Worm (Caenorhabditis elegans): ENCODE results near the gene Y24D9B.1.

The Y24D9B.1 gene

DNA sequence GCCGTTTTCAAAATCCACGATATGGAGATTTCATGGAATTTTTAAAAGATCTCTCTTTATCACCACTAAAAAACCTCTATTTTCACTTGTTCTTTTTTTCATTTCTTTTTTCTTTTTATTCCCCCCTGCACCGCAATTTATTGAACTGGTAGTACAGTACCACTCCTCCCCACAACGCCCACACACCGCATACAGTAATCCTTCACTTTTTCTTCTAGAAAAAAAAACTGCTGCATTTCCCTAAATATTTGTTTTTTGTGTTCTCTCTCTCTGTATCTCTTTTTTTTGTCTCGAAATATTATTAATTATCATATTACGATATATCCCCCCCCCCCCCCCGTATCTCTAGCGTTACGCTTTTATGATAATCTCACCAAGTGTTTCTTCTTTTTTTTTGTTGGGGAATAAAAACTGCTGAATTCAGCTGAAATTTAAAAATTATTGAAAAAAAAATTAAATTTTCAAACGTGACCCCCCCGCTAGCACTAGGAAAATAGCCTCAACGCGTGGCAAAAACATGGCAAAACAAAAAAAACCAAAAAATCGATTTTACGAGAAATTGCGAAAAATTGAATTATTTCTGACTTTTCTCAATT is at the start of gene Y24D9B.1:
TSS of gene Y24D9B.1 (plus strand) at position 546 of the 596 bp plus-strand sequence.
- TF ChIP-seq flt-1 (GFP tag; IDR thresholded peaks at IDR 0.05) (no peak), klf-2 (GFP tag; conservative IDR thresholded peaks at IDR 0.05) (no peak)

ce11 chrIV:4269308-4269707 is 47.9 kb upstream of the Y24D9B.1 start, which contains the start of gene F36A4.3:
F36A4.3 (plus strand) TSS chrIV:4269608.
- TF ChIP-seq ref-1 (GFP tag; conservative IDR thresholded peaks at IDR 0.05) = no peak
- no peak for TF ChIP-seq T22C8.4 (GFP tag; IDR thresholded peaks at IDR 0.05)
- TF ChIP-seq flt-1 (GFP tag; IDR thresholded peaks at IDR 0.05) = no peak
- no peak for TF ChIP-seq tab-1 (GFP tag; IDR thresholded peaks at IDR 0.05)
- TF ChIP-seq med-1 (GFP tag; optimal IDR thresholded peaks at IDR 0.05; ENCODE audit: insufficient read depth) = no peak
- no peak for TF ChIP-seq ztf-23 (GFP tag; IDR thresholded peaks at IDR 0.05)

DNA sequence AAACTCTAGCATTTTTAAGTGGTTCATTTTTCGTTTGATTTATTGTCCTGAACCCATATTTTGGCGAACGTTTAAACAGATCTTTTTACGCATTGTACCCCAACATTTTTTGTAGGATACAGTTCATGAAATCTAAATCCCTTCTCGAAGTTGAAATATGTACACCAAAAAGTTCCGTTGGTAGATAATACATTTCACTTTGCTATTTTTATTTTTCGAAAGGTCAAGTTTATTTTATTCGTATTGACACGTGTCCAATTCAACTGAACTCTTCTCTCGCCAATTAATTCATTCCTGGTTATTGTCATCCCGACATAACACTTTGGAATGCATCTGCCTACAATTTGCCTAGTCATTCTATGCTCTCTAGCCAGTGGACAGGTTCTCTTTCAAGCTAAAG is 46.2 kb upstream of the Y24D9B.1 start, which contains the start of gene F36A4.2:
TSS of gene F36A4.2 (plus strand) at position 301 of the 400 bp plus-strand sequence.
- TF ChIP-seq flt-1 (GFP tag; IDR thresholded peaks at IDR 0.05) (no peak), cog-1 (tag; optimal IDR thresholded peaks at IDR 0.05) (no peak), ztf-29 (GFP tag; IDR thresholded peaks at IDR 0.05) (no peak), med-1 (GFP tag; optimal IDR thresholded peaks at IDR 0.05; ENCODE audit: insufficient read depth) (no peak), tab-1 (GFP tag; IDR thresholded peaks at IDR 0.05) (no peak), klf-2 (GFP tag; conservative IDR thresholded peaks at IDR 0.05) (no peak), ztf-23 (GFP tag; IDR thresholded peaks at IDR 0.05) (no peak), ref-1 (GFP tag; conservative IDR thresholded peaks at IDR 0.05) (no peak), T22C8.4 (GFP tag; IDR thresholded peaks at IDR 0.05) (no peak)

DNA sequence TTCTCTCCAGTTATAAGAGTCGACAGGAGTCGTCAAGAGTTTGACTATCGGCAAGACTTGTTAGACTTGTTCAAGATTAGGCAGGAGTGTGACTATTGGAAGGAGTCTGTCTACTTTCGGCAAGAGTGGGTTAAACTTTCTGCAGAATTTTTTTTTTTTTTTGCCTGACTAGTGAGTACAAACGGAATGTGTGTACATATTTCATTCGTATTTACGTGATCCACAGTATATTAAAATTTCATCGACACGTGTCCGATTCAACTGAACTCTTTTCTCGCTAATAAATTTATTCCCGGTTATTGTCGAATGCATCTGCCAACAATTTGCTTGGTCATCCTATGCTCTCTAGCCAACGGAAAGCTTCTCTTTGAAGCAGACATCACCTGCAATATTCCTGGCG is 45.0 kb upstream of the Y24D9B.1 start, which contains the start of gene F36A4.1:
TSS of gene F36A4.1 (plus strand) at position 301 of the 400 bp plus-strand sequence.
- no peak for TF ChIP-seq tab-1 (GFP tag; IDR thresholded peaks at IDR 0.05)
- TF ChIP-seq ztf-29 (GFP tag; IDR thresholded peaks at IDR 0.05) = no peak
- TF ChIP-seq T22C8.4 (GFP tag; IDR thresholded peaks at IDR 0.05) = no peak
- no peak for TF ChIP-seq med-1 (GFP tag; optimal IDR thresholded peaks at IDR 0.05; ENCODE audit: insufficient read depth)
- TF ChIP-seq ztf-23 (GFP tag; IDR thresholded peaks at IDR 0.05) = no peak
- no peak for TF ChIP-seq cog-1 (tag; optimal IDR thresholded peaks at IDR 0.05)
- TF ChIP-seq ref-1 (GFP tag; conservative IDR thresholded peaks at IDR 0.05) = no peak
- no peak for TF ChIP-seq flt-1 (GFP tag; IDR thresholded peaks at IDR 0.05)
- TF ChIP-seq klf-2 (GFP tag; conservative IDR thresholded peaks at IDR 0.05) = no peak

DNA sequence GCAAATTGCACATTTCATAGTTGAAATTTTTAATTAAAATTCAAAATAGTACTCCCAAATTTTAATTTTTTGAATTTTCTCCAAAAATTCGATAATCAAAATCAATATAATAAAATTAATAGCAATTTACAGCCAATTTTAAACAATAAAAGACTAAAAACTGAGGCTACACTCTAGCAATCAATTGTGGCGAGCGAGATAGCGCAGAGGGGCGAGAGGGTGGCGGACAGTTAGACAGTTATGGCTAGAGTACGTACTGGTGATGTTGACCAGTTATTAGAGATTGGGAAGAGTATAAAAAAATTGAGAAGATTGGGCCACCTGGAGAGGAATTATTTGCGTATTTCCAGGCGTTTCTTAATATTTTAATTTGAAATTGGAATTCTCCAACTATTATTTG is 39.5 kb upstream of the Y24D9B.1 start, which contains the start of gene nhr-78:
TSS of gene nhr-78 (minus strand) at position 182 of the 400 bp plus-strand sequence.
- TF ChIP-seq med-1 (GFP tag; optimal IDR thresholded peaks at IDR 0.05; ENCODE audit: insufficient read depth) (no peak), ztf-29 (GFP tag; IDR thresholded peaks at IDR 0.05) (no peak), ref-1 (GFP tag; conservative IDR thresholded peaks at IDR 0.05) (no peak), klf-2 (GFP tag; conservative IDR thresholded peaks at IDR 0.05) (no peak), T22C8.4 (GFP tag; IDR thresholded peaks at IDR 0.05) (no peak), ztf-23 (GFP tag; IDR thresholded peaks at IDR 0.05) (no peak), tab-1 (GFP tag; IDR thresholded peaks at IDR 0.05) (no peak), flt-1 (GFP tag; IDR thresholded peaks at IDR 0.05) (no peak), cog-1 (tag; optimal IDR thresholded peaks at IDR 0.05) (no peak)

DNA sequence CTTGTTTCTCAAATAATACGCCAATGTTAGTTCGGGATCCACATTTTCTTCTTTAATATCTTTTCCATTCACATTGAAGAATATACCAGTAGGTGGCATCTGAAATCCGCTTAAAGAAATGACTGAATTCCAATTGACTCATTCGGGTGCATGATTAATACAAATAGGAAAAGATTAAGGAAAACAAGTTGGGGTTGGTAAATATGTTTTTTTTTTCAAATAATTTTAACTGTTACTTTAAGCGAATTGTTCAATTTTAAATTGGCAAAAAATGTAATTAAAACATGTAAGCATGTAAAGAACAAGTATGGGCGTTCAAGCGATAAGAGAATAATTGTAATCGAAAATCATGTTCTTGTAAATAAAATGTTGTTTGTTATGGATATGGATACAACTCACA is 33.1 kb upstream of the Y24D9B.1 start, which contains the start of gene F15E6.6:
TSS of gene F15E6.6 (minus strand) at position 101 of the 400 bp plus-strand sequence.
- no peak for TF ChIP-seq ztf-29 (GFP tag; IDR thresholded peaks at IDR 0.05)
- no peak for TF ChIP-seq T22C8.4 (GFP tag; IDR thresholded peaks at IDR 0.05)
- no peak for TF ChIP-seq cog-1 (tag; optimal IDR thresholded peaks at IDR 0.05)
- no peak for TF ChIP-seq klf-2 (GFP tag; conservative IDR thresholded peaks at IDR 0.05)
- no peak for TF ChIP-seq tab-1 (GFP tag; IDR thresholded peaks at IDR 0.05)
- no peak for TF ChIP-seq med-1 (GFP tag; optimal IDR thresholded peaks at IDR 0.05; ENCODE audit: insufficient read depth)
- TF ChIP-seq ztf-23 (GFP tag; IDR thresholded peaks at IDR 0.05) = no peak
- TF ChIP-seq flt-1 (GFP tag; IDR thresholded peaks at IDR 0.05) = no peak
- TF ChIP-seq ref-1 (GFP tag; conservative IDR thresholded peaks at IDR 0.05) = no peak

- TF ChIP-seq ztf-29 (GFP tag; IDR thresholded peaks at IDR 0.05) (no peak), T22C8.4 (GFP tag; IDR thresholded peaks at IDR 0.05) (no peak), ref-1 (GFP tag; conservative IDR thresholded peaks at IDR 0.05) (no peak), flt-1 (GFP tag; IDR thresholded peaks at IDR 0.05) (no peak), tab-1 (GFP tag; IDR thresholded peaks at IDR 0.05) (no peak), cog-1 (tag; optimal IDR thresholded peaks at IDR 0.05) (no peak)
Measured at ce11 chrIV:4284989-4285388, 32.2 kb upstream of the Y24D9B.1 start.

DNA sequence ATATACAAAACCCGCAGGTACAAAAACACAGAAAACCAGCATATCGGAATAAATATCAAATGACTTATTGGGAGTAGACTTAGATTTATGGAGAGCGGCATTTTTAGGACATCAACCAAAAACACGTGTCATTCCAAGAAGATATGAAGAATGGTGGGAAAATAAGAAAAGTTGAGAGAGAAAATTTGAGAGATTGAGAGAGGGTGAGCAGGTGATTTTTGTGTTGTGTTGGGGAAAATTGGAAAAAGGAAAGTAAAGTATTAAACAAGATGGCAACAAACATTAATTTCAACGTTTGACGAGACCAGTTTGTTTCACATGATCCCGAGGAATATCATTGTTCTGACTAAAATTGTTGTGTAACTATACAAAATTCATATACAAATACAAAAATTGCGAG is 28.8 kb upstream of the Y24D9B.1 start, which contains the start of gene srv-4:
TSS of gene srv-4 (minus strand) at position 101 of the 400 bp plus-strand sequence.
- no peak for TF ChIP-seq klf-2 (GFP tag; conservative IDR thresholded peaks at IDR 0.05)
- TF ChIP-seq ref-1 (GFP tag; conservative IDR thresholded peaks at IDR 0.05) = no peak
- TF ChIP-seq T22C8.4 (GFP tag; IDR thresholded peaks at IDR 0.05) = no peak
- TF ChIP-seq ztf-23 (GFP tag; IDR thresholded peaks at IDR 0.05) = no peak
- no peak for TF ChIP-seq med-1 (GFP tag; optimal IDR thresholded peaks at IDR 0.05; ENCODE audit: insufficient read depth)
- TF ChIP-seq cog-1 (tag; optimal IDR thresholded peaks at IDR 0.05) = no peak
- TF ChIP-seq ztf-29 (GFP tag; IDR thresholded peaks at IDR 0.05) = no peak
- TF ChIP-seq flt-1 (GFP tag; IDR thresholded peaks at IDR 0.05) = no peak
- no peak for TF ChIP-seq tab-1 (GFP tag; IDR thresholded peaks at IDR 0.05)

ce11 chrIV:4289267-4289666 is 27.9 kb upstream of the Y24D9B.1 start, which contains the start of gene F15E6.5:
F15E6.5 (plus strand) TSS chrIV:4289567.
- no peak for TF ChIP-seq ztf-29 (GFP tag; IDR thresholded peaks at IDR 0.05)
- TF ChIP-seq T22C8.4 (GFP tag; IDR thresholded peaks at IDR 0.05) = no peak
- TF ChIP-seq tab-1 (GFP tag; IDR thresholded peaks at IDR 0.05) = no peak
- no peak for TF ChIP-seq cog-1 (tag; optimal IDR thresholded peaks at IDR 0.05)
- no peak for TF ChIP-seq ref-1 (GFP tag; conservative IDR thresholded peaks at IDR 0.05)
- TF ChIP-seq ztf-23 (GFP tag; IDR thresholded peaks at IDR 0.05) = no peak
- no peak for TF ChIP-seq flt-1 (GFP tag; IDR thresholded peaks at IDR 0.05)
- TF ChIP-seq med-1 (GFP tag; optimal IDR thresholded peaks at IDR 0.05; ENCODE audit: insufficient read depth) = no peak

DNA sequence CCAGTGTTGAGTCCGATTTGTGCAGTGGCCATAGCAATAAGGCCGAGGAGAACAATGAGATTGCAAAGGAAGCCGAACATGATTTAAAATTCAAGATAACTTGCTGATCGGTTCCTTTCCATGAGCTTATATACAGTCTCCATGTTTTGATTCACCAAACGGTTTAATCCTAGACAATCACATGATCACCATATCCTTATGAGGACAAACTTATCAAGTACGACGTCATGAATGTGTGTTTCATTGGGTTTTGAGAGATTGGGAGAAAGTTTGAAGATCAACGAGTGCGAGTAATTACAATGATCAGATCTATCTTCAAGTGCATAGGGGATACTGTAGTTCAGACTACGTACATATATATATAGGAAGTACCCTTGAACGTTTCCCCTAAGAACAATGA is 26.7 kb upstream of the Y24D9B.1 start, which contains the start of gene dct-7:
TSS of gene dct-7 (minus strand) at position 101 of the 400 bp plus-strand sequence.
- TF ChIP-seq flt-1 (GFP tag; IDR thresholded peaks at IDR 0.05) (no peak), cog-1 (tag; optimal IDR thresholded peaks at IDR 0.05) (no peak), ztf-29 (GFP tag; IDR thresholded peaks at IDR 0.05) (no peak), ztf-23 (GFP tag; IDR thresholded peaks at IDR 0.05) (no peak), med-1 (GFP tag; optimal IDR thresholded peaks at IDR 0.05; ENCODE audit: insufficient read depth) (no peak), T22C8.4 (GFP tag; IDR thresholded peaks at IDR 0.05) (no peak), klf-2 (GFP tag; conservative IDR thresholded peaks at IDR 0.05) (no peak), tab-1 (GFP tag; IDR thresholded peaks at IDR 0.05) (no peak), ref-1 (GFP tag; conservative IDR thresholded peaks at IDR 0.05) (no peak)

Data from whole organism, midembryonic.